Worm (Caenorhabditis elegans): ENCODE data around the gene Y47D7A.3.

Y47D7A.3 gene

ce11 chrV:4398127-4398526 lies 12.6 kb upstream of the Y47D7A.3 start:
- TF ChIP-seq unc-39 (tag; optimal IDR thresholded peaks at IDR 0.05) (no peak), gmeb-1 (tag; optimal IDR thresholded peaks at IDR 0.05) (no peak), ceh-82 (tag; optimal IDR thresholded peaks at IDR 0.05) (no peak), R02D3.7 (tag; optimal IDR thresholded peaks at IDR 0.05) (no peak), fos-1 (tag; optimal IDR thresholded peaks at IDR 0.05) (no peak), lin-11 (tag; optimal IDR thresholded peaks at IDR 0.05) (no peak), alr-1 (tag; optimal IDR thresholded peaks at IDR 0.05) (no peak)

- TF ChIP-seq ztf-4 (tag; optimal IDR thresholded peaks at IDR 0.05) = no peak
- TF ChIP-seq lin-39 (tag; optimal IDR thresholded peaks at IDR 0.05) = no peak
- TF ChIP-seq dmd-4 (tag; optimal IDR thresholded peaks at IDR 0.05) = no peak
- no peak for TF ChIP-seq mbf-1 (tag; optimal IDR thresholded peaks at IDR 0.05)
- no peak for TF ChIP-seq egl-27 (tag; optimal IDR thresholded peaks at IDR 0.05)
- no peak for TF ChIP-seq sma-3 (GFP tag; optimal IDR thresholded peaks at IDR 0.05)
- no peak for TF ChIP-seq blmp-1 (tag; optimal IDR thresholded peaks at IDR 0.05; ENCODE audit: insufficient read depth)
- no peak for TF ChIP-seq zag-1 (tag; optimal IDR thresholded peaks at IDR 0.05)
Measured at ce11 chrV:4398884-4399283, 11.9 kb upstream of the Y47D7A.3 start.

ce11 chrV:4400118-4400517 lies 10.6 kb upstream of the Y47D7A.3 start, which contains the start of gene F13A2.4:
Gene F13A2.4, minus strand, starts transcription at chrV:4400218.
- no peak for TF ChIP-seq ceh-16 (tag; optimal IDR thresholded peaks at IDR 0.05)
- TF ChIP-seq ztf-4 (tag; optimal IDR thresholded peaks at IDR 0.05) = no peak
- no peak for TF ChIP-seq nhr-129 (tag; optimal IDR thresholded peaks at IDR 0.05)
- TF ChIP-seq elt-3 (tag; optimal IDR thresholded peaks at IDR 0.05) = no peak
- TF ChIP-seq mab-5 (tag; optimal IDR thresholded peaks at IDR 0.05) = no peak
- TF ChIP-seq lin-39 (tag; optimal IDR thresholded peaks at IDR 0.05) = no peak
- no peak for TF ChIP-seq ZK546.5 (tag; optimal IDR thresholded peaks at IDR 0.05)

ce11 chrV:4401865-4402264 lies 8.9 kb upstream of the Y47D7A.3 start, which contains the start of gene F13A2.5:
Gene F13A2.5, minus strand, starts transcription at chrV:4401965.
- TF ChIP-seq peb-1 (tag; optimal IDR thresholded peaks at IDR 0.05) (no peak), ceh-16 (tag; optimal IDR thresholded peaks at IDR 0.05) (no peak), nhr-11 (tag; optimal IDR thresholded peaks at IDR 0.05) (no peak), dmd-4 (tag; optimal IDR thresholded peaks at IDR 0.05) (no peak), C34F6.9 (tag; optimal IDR thresholded peaks at IDR 0.05) (no peak), sma-9 (GFP tag; optimal IDR thresholded peaks at IDR 0.05) (no peak), sma-9 (tag; optimal IDR thresholded peaks at IDR 0.05) (no peak), nhr-129 (tag; optimal IDR thresholded peaks at IDR 0.05) (no peak), nhr-237 (tag; optimal IDR thresholded peaks at IDR 0.05) (no peak), nhr-6 (tag; optimal IDR thresholded peaks at IDR 0.05) (no peak), mab-5 (tag; optimal IDR thresholded peaks at IDR 0.05) (no peak), elt-1 (tag; optimal IDR thresholded peaks at IDR 0.05) (no peak), gmeb-1 (tag; optimal IDR thresholded peaks at IDR 0.05) (no peak), blmp-1 (tag; optimal IDR thresholded peaks at IDR 0.05; ENCODE audit: insufficient read depth) (no peak), mbf-1 (tag; optimal IDR thresholded peaks at IDR 0.05) (no peak), nhr-77 (tag; optimal IDR thresholded peaks at IDR 0.05) (no peak), nhr-25 (tag; optimal IDR thresholded peaks at IDR 0.05) (no peak), Y55F3AM.14 (GFP tag; optimal IDR thresholded peaks at IDR 0.05) (no peak), lin-11 (tag; optimal IDR thresholded peaks at IDR 0.05) (no peak)

ce11 chrV:4407519-4407918 lies 3.2 kb upstream of the Y47D7A.3 start, which contains the start of gene nhr-118:
Gene nhr-118, plus strand, starts transcription at chrV:4407819.
- TF ChIP-seq nhr-25 (tag; optimal IDR thresholded peaks at IDR 0.05) = no peak

- TF ChIP-seq fos-1 (tag; optimal IDR thresholded peaks at IDR 0.05) = no peak
- TF ChIP-seq ceh-16 (tag; optimal IDR thresholded peaks at IDR 0.05) = no peak
- TF ChIP-seq ztf-1 (GFP tag; conservative IDR thresholded peaks at IDR 0.05) = no peak
- TF ChIP-seq lin-11 (tag; optimal IDR thresholded peaks at IDR 0.05) = no peak
- no peak for TF ChIP-seq ztf-4 (tag; optimal IDR thresholded peaks at IDR 0.05)
- TF ChIP-seq elt-1 (tag; optimal IDR thresholded peaks at IDR 0.05) = no peak
- no peak for TF ChIP-seq nhr-237 (tag; optimal IDR thresholded peaks at IDR 0.05)
- no peak for TF ChIP-seq lin-39 (tag; optimal IDR thresholded peaks at IDR 0.05)
- TF ChIP-seq ceh-82 (tag; optimal IDR thresholded peaks at IDR 0.05) = no peak
- TF ChIP-seq nhr-77 (tag; optimal IDR thresholded peaks at IDR 0.05) = no peak
- TF ChIP-seq nhr-21 (tag; optimal IDR thresholded peaks at IDR 0.05) = no peak
- TF ChIP-seq peb-1 (tag; optimal IDR thresholded peaks at IDR 0.05) = no peak
- TF ChIP-seq nhr-11 (tag; optimal IDR thresholded peaks at IDR 0.05) = no peak
- no peak for TF ChIP-seq ama-1 (optimal IDR thresholded peaks at IDR 0.05)
- TF ChIP-seq sma-9 (GFP tag; optimal IDR thresholded peaks at IDR 0.05) = no peak
- no peak for TF ChIP-seq sma-9 (tag; optimal IDR thresholded peaks at IDR 0.05)
- TF ChIP-seq sma-3 (GFP tag; optimal IDR thresholded peaks at IDR 0.05) = no peak
- no peak for TF ChIP-seq egl-27 (tag; optimal IDR thresholded peaks at IDR 0.05)
- TF ChIP-seq snpc-4 (tag; optimal IDR thresholded peaks at IDR 0.05) = no peak
- TF ChIP-seq sem-4 (tag; optimal IDR thresholded peaks at IDR 0.05) = no peak
- TF ChIP-seq mbf-1 (tag; optimal IDR thresholded peaks at IDR 0.05) = no peak
Measured at ce11 chrV:4411714-4412113, 971 bp downstream of the Y47D7A.3 start, which contains the start of gene Y47D7A.17. Gene Y47D7A.17, minus strand, starts transcription at chrV:4411814.
